Fruit fly (Drosophila melanogaster) whole organism, embryonic: ENCODE results near the gene aph-1.

ENCODE experiments used
- CG1233 ChIP-seq: fragments of 200-800 bp; sonication (Bioruptor generic); optimal IDR thresholded peaks from 4 replicates; lab custom pipeline; 2018; ENCODE audit warnings: missing biosample characterization, mild to moderate bottlenecking, missing genetic modification characterization
- CG32767 ChIP-seq: fragments of 200-800 bp; sonication (Bioruptor generic); IDR thresholded peaks from 2 replicates; pipeline ENCODE4 v1.3.6; 2022; ENCODE audit warnings: missing biosample characterization, missing genetic modification characterization
- CG3726 ChIP-seq: fragments of 200-800 bp; sonication (Bioruptor generic); IDR thresholded peaks from 3 replicates; pipeline ENCODE4, ENCODE4 v1.3.6; 2022; ENCODE audit warnings: missing biosample characterization, missing genetic modification characterization
- CG6765 ChIP-seq: fragments of 200-800 bp; sonication (Bioruptor generic); optimal IDR thresholded peaks from 3 replicates; lab custom pipeline; 2017; ENCODE audit warnings: missing biosample characterization, mild to moderate bottlenecking, missing genetic modification characterization
- CG9932 ChIP-seq: fragments of 200-800 bp; sonication (Bioruptor generic); IDR thresholded peaks from 2 replicates; pipeline ENCODE4 v1.3.6; 2022; ENCODE audit warnings: missing biosample characterization, missing genetic modification characterization
- Gug ChIP-seq: fragments of 200-800 bp; sonication (Bioruptor generic); IDR thresholded peaks from 4 replicates; pipeline ENCODE4 v1.3.6; 2022; ENCODE audit warnings: missing biosample characterization, missing genetic modification characterization
- Six4 ChIP-seq: fragments of 200-800 bp; sonication (Bioruptor generic); optimal IDR thresholded peaks from 2 replicates; lab custom pipeline; 2016; ENCODE audit warnings: missing biosample characterization, missing genetic modification characterization
- bbx ChIP-seq: fragments of 200-800 bp; sonication (Bioruptor generic); IDR thresholded peaks from 2 replicates; pipeline ENCODE4 v1.3.6; 2022; ENCODE audit warnings: missing biosample characterization, missing genetic modification characterization; ENCODE audit not compliant: partially characterized antibody
- dm ChIP-seq: fragments of 200-800 bp; sonication (Bioruptor generic); optimal IDR thresholded peaks from 3 replicates; lab custom pipeline; 2016; ENCODE audit warnings: missing biosample characterization, missing genetic modification characterization
- fd64A ChIP-seq: fragments of 200-800 bp; sonication (Bioruptor generic); optimal IDR thresholded peaks from 3 replicates; lab custom pipeline; 2018; ENCODE audit warnings: missing biosample characterization, mild to moderate bottlenecking, missing genetic modification characterization
- shn ChIP-seq: fragments of 200-800 bp; sonication (Bioruptor generic); optimal IDR thresholded peaks from 3 replicates; lab custom pipeline; 2016; ENCODE audit warnings: missing biosample characterization, missing genetic modification characterization
- sima ChIP-seq: fragments of 200-800 bp; sonication (Bioruptor generic); optimal IDR thresholded peaks from 2 replicates; lab custom pipeline; 2016; ENCODE audit warnings: missing biosample characterization, missing genetic modification characterization

- TF ChIP-seq sima (GFP tag; lab: Kevin White, UChicago) (no peak), CG6765 (GFP tag; lab: Kevin White, UChicago) (no peak), CG1233 (GFP tag; lab: Kevin White, UChicago) (no peak), CG3726 (GFP tag; lab: Robert Waterston, UW) (no peak), shn (GFP tag; lab: Kevin White, UChicago) (no peak), CG32767 (GFP tag; lab: Robert Waterston, UW) (no peak), Gug (GFP tag; lab: Robert Waterston, UW) (no peak), bbx (GFP tag; lab: Robert Waterston, UW) (no peak), dm (no peak), Six4 (GFP tag; lab: Kevin White, UChicago) (no peak), CG9932 (GFP tag; lab: Robert Waterston, UW) (no peak), fd64A (GFP tag; lab: Kevin White, UChicago) (no peak)
These were observed 14.8 kb upstream of the aph-1 start for dm6 chr2L:2751085-2751710.
